Fruit fly (Drosophila melanogaster): ENCODE results near the gene CG33189.

The CG33189 gene

dm6 chr3R:8812342-8812966 is 31.9 kb upstream of the CG33189 start (continued):
- peak; percentile 37 for TF ChIP-seq grau (tag; optimal IDR thresholded peaks at IDR 0.05)
- peak; percentile 70 for TF ChIP-seq CG14441 (GFP tag; IDR thresholded peaks at IDR 0.05)
- peak; percentile 19 for TF ChIP-seq CG30431 (GFP tag; optimal IDR thresholded peaks at IDR 0.05)
- TF ChIP-seq hb (GFP tag; IDR thresholded peaks at IDR 0.05; ENCODE audit: partially characterized antibody) = no peak
- TF ChIP-seq C15 (GFP tag; IDR thresholded peaks at IDR 0.05) = no peak
- no peak for TF ChIP-seq ro (GFP tag; IDR thresholded peaks at IDR 0.05)
- TF ChIP-seq ken (GFP tag; IDR thresholded peaks at IDR 0.05) = 0 out of 3 replicates have a peak, but pooled peaks have one; percentile 4
- 0 out of 2 replicates have a peak, but pooled peaks have one; percentile 14 for TF ChIP-seq wor (GFP tag; IDR thresholded peaks at IDR 0.05)
- no peak for TF ChIP-seq Usf (GFP tag; optimal IDR thresholded peaks at IDR 0.05)
- no peak for TF ChIP-seq CG2202 (tag; optimal IDR thresholded peaks at IDR 0.05)
- peak; percentile 46; the same call in 1 of the 3 replicates for TF ChIP-seq H15 (GFP tag; IDR thresholded peaks at IDR 0.05)
- peak; percentile 70; the same call in 2 of the 3 replicates for TF ChIP-seq dysf (GFP tag; IDR thresholded peaks at IDR 0.05)
- peak; percentile 40 for TF ChIP-seq Camta (GFP tag; optimal IDR thresholded peaks at IDR 0.05)
- TF ChIP-seq mirr (GFP tag; optimal IDR thresholded peaks at IDR 0.05) = peak; percentile 31
- no peak for TF ChIP-seq rib (GFP tag; IDR thresholded peaks at IDR 0.05)
- peak; percentile 3 for TF ChIP-seq CG12659 (GFP tag; optimal IDR thresholded peaks at IDR 0.05)
- peak; percentile 16 for TF ChIP-seq Hr3 (GFP tag; optimal IDR thresholded peaks at IDR 0.05)
- peak; percentile 27; the same call in 1 of the 3 replicates for TF ChIP-seq croc (GFP tag; conservative IDR thresholded peaks at IDR 0.05)
- no peak for TF ChIP-seq Doc3 (GFP tag; IDR thresholded peaks at IDR 0.05; ENCODE audit: partially characterized antibody)
- peak; percentile 52 for TF ChIP-seq kni (GFP tag; optimal IDR thresholded peaks at IDR 0.05)
- TF ChIP-seq org-1 (GFP tag; optimal IDR thresholded peaks at IDR 0.05) = peak; percentile 59
- no peak for TF ChIP-seq twi (tag; optimal IDR thresholded peaks at IDR 0.05)
- TF ChIP-seq CG18011 (GFP tag; optimal IDR thresholded peaks at IDR 0.05) = peak; percentile 16
- peak; percentile 39 for TF ChIP-seq Fer3 (tag; optimal IDR thresholded peaks at IDR 0.05)
- TF ChIP-seq bigmax (GFP tag; optimal IDR thresholded peaks at IDR 0.05) = no peak
- TF ChIP-seq CG4707 (GFP tag; optimal IDR thresholded peaks at IDR 0.05) = peak; percentile 51
- no peak for TF ChIP-seq HLHmδ (GFP tag; optimal IDR thresholded peaks at IDR 0.05)
- TF ChIP-seq Aef1 (GFP tag; IDR thresholded peaks at IDR 0.05) = peak; percentile 47; the same call in 2 of the 3 replicates
- TF ChIP-seq CG33213 (GFP tag; optimal IDR thresholded peaks at IDR 0.05) = no peak
- TF ChIP-seq dan (GFP tag; IDR thresholded peaks at IDR 0.05) = no peak
- no peak for TF ChIP-seq CG6683 (GFP tag; optimal IDR thresholded peaks at IDR 0.05)
- TF ChIP-seq Sry-δ (GFP tag; optimal IDR thresholded peaks at IDR 0.05) = no peak
- TF ChIP-seq cg (GFP tag; optimal IDR thresholded peaks at IDR 0.05) = peak; percentile 43
- peak; percentile 29 for TF ChIP-seq Hand (GFP tag; optimal IDR thresholded peaks at IDR 0.05)
- peak; percentile 17 for TF ChIP-seq slp2 (GFP tag; optimal IDR thresholded peaks at IDR 0.05)
- peak; percentile 38 for TF ChIP-seq CG18599 (GFP tag; optimal IDR thresholded peaks at IDR 0.05)
- TF ChIP-seq CG3163 (GFP tag; optimal IDR thresholded peaks at IDR 0.05) = no peak
- no peak for TF ChIP-seq sc (optimal IDR thresholded peaks at IDR 0.05)
- peak; percentile 14 for TF ChIP-seq sc (GFP tag; optimal IDR thresholded peaks at IDR 0.05)
- TF ChIP-seq CG12219 (GFP tag; optimal IDR thresholded peaks at IDR 0.05) = peak; percentile 36
- peak; percentile 7 for TF ChIP-seq maf-S (GFP tag; optimal IDR thresholded peaks at IDR 0.05)
- 0 out of 2 replicates have a peak, but pooled peaks have one; percentile 47 for TF ChIP-seq Oaz (GFP tag; IDR thresholded peaks at IDR 0.05)
- TF ChIP-seq CG31441 (GFP tag; IDR thresholded peaks at IDR 0.05) = peak; percentile 39; the same call in 1 of the 2 replicates
- peak; percentile 33; the same call in 1 of the 3 replicates for TF ChIP-seq Mrtf (GFP tag; IDR thresholded peaks at IDR 0.05)
- no peak for TF ChIP-seq CG43689 (GFP tag; IDR thresholded peaks at IDR 0.05)
- TF ChIP-seq tup (GFP tag; optimal IDR thresholded peaks at IDR 0.05) = peak; percentile 4
- peak; percentile 19 for TF ChIP-seq Ssrp (tag; optimal IDR thresholded peaks at IDR 0.05)
- TF ChIP-seq CG13287 (GFP tag; IDR thresholded peaks at IDR 0.05; ENCODE audit: partially characterized antibody) = no peak
- peak; percentile 48; the same call in 2 of the 3 replicates for TF ChIP-seq CG34422 (GFP tag; IDR thresholded peaks at IDR 0.05)
- TF ChIP-seq tx (GFP tag; optimal IDR thresholded peaks at IDR 0.05) = peak; percentile 21

Measured in whole organism, embryonic.